Worm (Caenorhabditis elegans): ENCODE measurements around the gene str-30.

Gene str-30

ce11 chrV:3715488-3716019 lies 9.3 kb upstream of the str-30 start, which contains the start of gene nrsn-1:
TSS of gene nrsn-1 (minus strand) at chrV:3715969.
- TF ChIP-seq snpc-4 (tag; optimal IDR thresholded peaks at IDR 0.05): no peak
- TF ChIP-seq nhr-21 (tag; optimal IDR thresholded peaks at IDR 0.05): no peak
- no peak for TF ChIP-seq elt-1 (tag; optimal IDR thresholded peaks at IDR 0.05)
- TF ChIP-seq unc-39 (tag; optimal IDR thresholded peaks at IDR 0.05): no peak
- TF ChIP-seq sma-9 (GFP tag; optimal IDR thresholded peaks at IDR 0.05): no peak
- TF ChIP-seq sma-9 (tag; optimal IDR thresholded peaks at IDR 0.05): no peak
- TF ChIP-seq peb-1 (tag; optimal IDR thresholded peaks at IDR 0.05): no peak

ce11 chrV:3716279-3716887 lies 8.5 kb upstream of the str-30 start:
- TF ChIP-seq nhr-6 (tag; optimal IDR thresholded peaks at IDR 0.05): peak; percentile 49
- TF ChIP-seq nhr-21 (tag; optimal IDR thresholded peaks at IDR 0.05): no peak
- no peak for TF ChIP-seq ztf-4 (tag; optimal IDR thresholded peaks at IDR 0.05)
- TF ChIP-seq nhr-129 (tag; optimal IDR thresholded peaks at IDR 0.05): peak; percentile 59
- TF ChIP-seq ztf-11 (tag; optimal IDR thresholded peaks at IDR 0.05): no peak
- TF ChIP-seq ceh-16 (tag; optimal IDR thresholded peaks at IDR 0.05): no peak
- peak; percentile 80 for TF ChIP-seq crh-2 (tag; optimal IDR thresholded peaks at IDR 0.05)
- no peak for TF ChIP-seq R02D3.7 (tag; optimal IDR thresholded peaks at IDR 0.05)
- no peak for TF ChIP-seq elt-3 (tag; optimal IDR thresholded peaks at IDR 0.05)
- TF ChIP-seq nhr-25 (tag; optimal IDR thresholded peaks at IDR 0.05): no peak
- no peak for TF ChIP-seq ceh-82 (tag; optimal IDR thresholded peaks at IDR 0.05)
- TF ChIP-seq unc-62 (GFP tag; optimal IDR thresholded peaks at IDR 0.05): peak; percentile 36
- no peak for TF ChIP-seq ZK546.5 (tag; optimal IDR thresholded peaks at IDR 0.05)
- no peak for TF ChIP-seq nhr-11 (tag; optimal IDR thresholded peaks at IDR 0.05)
- no peak for TF ChIP-seq lin-39 (tag; optimal IDR thresholded peaks at IDR 0.05)
- TF ChIP-seq lin-11 (tag; optimal IDR thresholded peaks at IDR 0.05): peak; percentile 0
- no peak for TF ChIP-seq sem-4 (tag; optimal IDR thresholded peaks at IDR 0.05)
- TF ChIP-seq nhr-23 (tag; optimal IDR thresholded peaks at IDR 0.05): no peak
- no peak for TF ChIP-seq ama-1 (optimal IDR thresholded peaks at IDR 0.05)
- TF ChIP-seq Y55F3AM.14 (GFP tag; optimal IDR thresholded peaks at IDR 0.05): no peak
- no peak for TF ChIP-seq nhr-10 (tag; optimal IDR thresholded peaks at IDR 0.05)
- TF ChIP-seq gmeb-1 (tag; optimal IDR thresholded peaks at IDR 0.05): no peak
- no peak for TF ChIP-seq skn-1 (tag; optimal IDR thresholded peaks at IDR 0.05)
- TF ChIP-seq egl-27 (tag; optimal IDR thresholded peaks at IDR 0.05): peak; percentile 64
- peak in 1 of 2 experiments; percentile 65 for TF ChIP-seq lsy-2 (tag; optimal IDR thresholded peaks at IDR 0.05)
- no peak for TF ChIP-seq nhr-12 (tag; optimal IDR thresholded peaks at IDR 0.05)
- no peak for TF ChIP-seq snpc-4 (tag; optimal IDR thresholded peaks at IDR 0.05)
- TF ChIP-seq mbf-1 (tag; optimal IDR thresholded peaks at IDR 0.05): no peak
- TF ChIP-seq mab-5 (tag; optimal IDR thresholded peaks at IDR 0.05): peak; percentile 75
- TF ChIP-seq C34F6.9 (tag; optimal IDR thresholded peaks at IDR 0.05): peak; percentile 62
- peak; percentile 54 for TF ChIP-seq zag-1 (tag; optimal IDR thresholded peaks at IDR 0.05)
- no peak for TF ChIP-seq unc-39 (tag; optimal IDR thresholded peaks at IDR 0.05)
- no peak for TF ChIP-seq nhr-237 (tag; optimal IDR thresholded peaks at IDR 0.05)
- no peak for TF ChIP-seq blmp-1 (tag; optimal IDR thresholded peaks at IDR 0.05; ENCODE audit: insufficient read depth)
- no peak for TF ChIP-seq nhr-77 (tag; optimal IDR thresholded peaks at IDR 0.05)
- peak; percentile 61 for TF ChIP-seq unc-55 (GFP tag; optimal IDR thresholded peaks at IDR 0.05)
- peak in 1 of 2 experiments; percentile 54 for TF ChIP-seq mdl-1 (tag; optimal IDR thresholded peaks at IDR 0.05)
- no peak for TF ChIP-seq ztf-1 (GFP tag; conservative IDR thresholded peaks at IDR 0.05)
- no peak for TF ChIP-seq sma-3 (GFP tag; optimal IDR thresholded peaks at IDR 0.05)
- TF ChIP-seq peb-1 (tag; optimal IDR thresholded peaks at IDR 0.05): no peak
- no peak for TF ChIP-seq alr-1 (tag; optimal IDR thresholded peaks at IDR 0.05)
- TF ChIP-seq elt-1 (tag; optimal IDR thresholded peaks at IDR 0.05): no peak
- TF ChIP-seq aly-2 (tag; optimal IDR thresholded peaks at IDR 0.05): no peak
- TF ChIP-seq fos-1 (tag; optimal IDR thresholded peaks at IDR 0.05): no peak
- TF ChIP-seq lin-13 (GFP tag; optimal IDR thresholded peaks at IDR 0.05): peak; percentile 25
- TF ChIP-seq F13H6.1 (tag; optimal IDR thresholded peaks at IDR 0.05): peak; percentile 64
- no peak for TF ChIP-seq dmd-4 (tag; optimal IDR thresholded peaks at IDR 0.05)
- peak; percentile 70 for TF ChIP-seq sma-9 (GFP tag; optimal IDR thresholded peaks at IDR 0.05)
- no peak for TF ChIP-seq sma-9 (tag; optimal IDR thresholded peaks at IDR 0.05)
